Worm (Caenorhabditis elegans) whole organism, L4/young adult: ENCODE measurements around the gene F40D4.13.

ENCODE experiments used
- W03F9.2 ChIP-seq: fragments of 150-350 bp; optimal IDR thresholded peaks from 2 replicates; lab custom pipeline; 2014; ENCODE audit warnings: missing biosample characterization, missing genetic modification characterization
- dao-5 ChIP-seq: sonication (generic microtip); optimal IDR thresholded peaks from 2 replicates; lab custom pipeline; 2016; ENCODE audit warnings: missing genotype, missing genetic modification characterization, moderate library complexity, missing compliant biosample characterization
- him-1 ChIP-seq: sonication (generic microtip); optimal IDR thresholded peaks from 2 replicates; lab custom pipeline; 2016; ENCODE audit warnings: missing genotype, missing genetic modification reagents, missing genetic modification characterization, missing compliant biosample characterization

- TF ChIP-seq W03F9.2 (no peak), dao-5 (no peak), him-1 (tag; lab: Kevin White, UChicago) (no peak)
These were observed 2.4 kb upstream of the F40D4.13 start, which contains the start of gene F40D4.12 for ce11 chrV:17159430-17159924.
